Worm (Caenorhabditis elegans): ENCODE data around the gene F15D4.6.

Gene F15D4.6

DNA sequence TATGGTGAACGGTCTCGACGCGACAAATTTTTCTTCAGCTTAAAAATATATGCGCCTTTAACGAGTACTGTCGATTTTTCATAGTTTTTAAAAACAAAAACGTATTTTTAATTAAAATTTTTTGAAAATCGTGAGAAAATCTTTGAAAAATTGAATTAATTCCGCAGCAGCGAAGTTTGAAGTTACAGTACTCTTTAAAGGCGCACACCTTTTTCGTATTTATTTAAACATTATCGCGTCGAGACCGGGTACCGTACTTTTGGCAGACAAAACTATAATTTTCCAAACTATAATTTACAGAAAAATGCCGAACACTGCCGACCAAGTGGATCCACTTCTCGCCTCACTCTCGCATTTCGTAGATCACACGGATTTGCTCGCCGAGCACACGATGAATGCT lies 33.2 kb upstream of the F15D4.6 start, which contains the start of gene F15D4.2:
TSS of gene F15D4.2 (plus strand) at position 301 of the 400 bp plus-strand sequence.
- TF ChIP-seq ceh-82 (tag; optimal IDR thresholded peaks at IDR 0.05) (no peak), skn-1 (tag; optimal IDR thresholded peaks at IDR 0.05) (no peak), pqm-1 (tag; optimal IDR thresholded peaks at IDR 0.05) (no peak), R02D3.7 (tag; optimal IDR thresholded peaks at IDR 0.05) (no peak), lsy-12 (tag; optimal IDR thresholded peaks at IDR 0.05) (no peak), nhr-11 (tag; optimal IDR thresholded peaks at IDR 0.05) (no peak), daf-12 (tag; optimal IDR thresholded peaks at IDR 0.05) (no peak), fkh-10 (GFP tag; optimal IDR thresholded peaks at IDR 0.05) (no peak), mml-1 (tag; optimal IDR thresholded peaks at IDR 0.05) (no peak)

DNA sequence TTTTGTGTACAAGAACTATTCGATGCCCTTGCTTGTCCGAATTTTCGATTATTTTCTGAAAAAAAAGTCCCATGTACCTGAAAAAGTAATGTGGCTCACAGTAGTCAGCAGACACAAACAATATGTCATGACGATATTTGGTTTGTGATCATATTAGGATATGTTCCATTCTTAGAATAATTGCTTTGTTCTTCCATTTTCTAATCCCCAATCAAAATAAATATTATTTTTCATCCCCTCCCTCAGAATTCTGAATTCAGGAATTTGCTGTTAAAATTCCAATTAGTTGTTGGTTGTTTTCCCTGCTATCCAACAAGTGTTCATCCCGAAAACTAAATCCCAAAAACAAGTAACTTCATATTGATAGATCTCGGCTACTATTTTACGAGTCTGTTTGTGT lies 29.6 kb upstream of the F15D4.6 start:
- no peak for TF ChIP-seq ceh-82 (tag; optimal IDR thresholded peaks at IDR 0.05)
- TF ChIP-seq nhr-28 (tag; optimal IDR thresholded peaks at IDR 0.05): no peak
- TF ChIP-seq ztf-11 (tag; optimal IDR thresholded peaks at IDR 0.05): no peak
- TF ChIP-seq pha-4 (tag; optimal IDR thresholded peaks at IDR 0.05): no peak
- TF ChIP-seq fos-1 (tag; optimal IDR thresholded peaks at IDR 0.05): no peak
- no peak for TF ChIP-seq daf-12 (tag; optimal IDR thresholded peaks at IDR 0.05)
- no peak for TF ChIP-seq skn-1 (tag; optimal IDR thresholded peaks at IDR 0.05)
- no peak for TF ChIP-seq nhr-23 (tag; optimal IDR thresholded peaks at IDR 0.05)
- TF ChIP-seq R02D3.7 (tag; optimal IDR thresholded peaks at IDR 0.05): no peak
- no peak for TF ChIP-seq nhr-25 (tag; optimal IDR thresholded peaks at IDR 0.05)
- TF ChIP-seq ceh-16 (tag; optimal IDR thresholded peaks at IDR 0.05): no peak
- TF ChIP-seq mml-1 (tag; optimal IDR thresholded peaks at IDR 0.05): no peak
- no peak for TF ChIP-seq nhr-11 (tag; optimal IDR thresholded peaks at IDR 0.05)
- no peak for TF ChIP-seq nfya-1 (tag; optimal IDR thresholded peaks at IDR 0.05; ENCODE audit: insufficient read depth)
- no peak for TF ChIP-seq nhr-12 (tag; optimal IDR thresholded peaks at IDR 0.05)
- no peak for TF ChIP-seq ceh-9 (tag; optimal IDR thresholded peaks at IDR 0.05)
- no peak for TF ChIP-seq ama-1 (optimal IDR thresholded peaks at IDR 0.05)
- TF ChIP-seq elt-3 (tag; optimal IDR thresholded peaks at IDR 0.05): no peak
- TF ChIP-seq unc-39 (tag; optimal IDR thresholded peaks at IDR 0.05): no peak

DNA sequence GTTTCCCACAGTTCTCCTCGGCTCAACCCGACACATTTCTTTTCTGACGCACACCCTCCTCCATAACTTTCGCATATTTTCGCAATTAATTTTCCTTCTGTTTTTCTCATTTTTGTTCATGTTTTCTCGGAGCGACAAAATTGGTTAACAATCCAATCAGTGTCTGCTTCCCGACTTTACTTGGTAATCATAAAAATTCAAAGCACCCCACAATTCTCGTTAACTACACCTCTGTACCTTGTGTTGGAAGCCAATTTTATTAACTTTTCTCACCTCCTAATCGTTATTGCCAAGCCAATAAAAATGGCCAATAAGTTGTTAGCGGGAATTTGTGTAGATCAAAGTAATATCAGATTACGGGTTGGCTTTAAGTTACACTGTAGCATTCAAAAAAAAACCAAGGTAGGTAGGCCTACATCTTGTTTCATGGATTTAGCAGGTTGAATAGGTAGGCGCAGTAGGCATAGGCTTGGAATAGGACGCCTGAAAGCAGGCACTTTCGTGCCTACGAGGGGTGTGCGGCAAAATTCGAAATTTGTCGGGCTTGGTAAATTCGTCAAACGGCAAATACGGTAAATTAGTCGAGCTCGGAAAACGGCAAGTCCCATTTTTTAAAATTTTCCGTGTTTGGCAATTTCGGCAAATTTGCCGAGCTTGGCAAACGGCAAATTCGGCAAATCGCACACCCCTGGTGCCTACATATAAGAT lies 18.3 kb upstream of the F15D4.6 start:
- TF ChIP-seq nhr-11 (tag; optimal IDR thresholded peaks at IDR 0.05): peak; percentile 90
- TF ChIP-seq fkh-2 (tag; optimal IDR thresholded peaks at IDR 0.05): no peak

DNA sequence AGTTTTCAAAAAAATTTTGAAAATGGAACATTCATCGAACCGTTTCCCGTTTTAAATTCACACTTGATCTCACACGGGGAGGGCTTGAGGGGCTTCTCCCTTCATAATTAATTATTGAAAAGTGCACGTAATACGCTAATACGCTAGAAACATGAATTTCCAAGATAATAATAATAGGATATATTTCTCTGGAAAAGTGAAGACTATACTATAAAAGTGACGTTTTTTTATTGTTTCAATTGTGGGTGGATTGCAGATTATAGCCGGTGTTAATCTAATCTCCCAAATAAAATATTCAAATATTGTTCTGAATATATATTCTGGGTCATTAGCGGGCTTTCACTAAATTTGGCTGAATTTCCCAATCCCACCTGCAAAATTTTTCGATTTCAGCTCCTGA lies 15.3 kb upstream of the F15D4.6 start:
- no peak for TF ChIP-seq nhr-11 (tag; optimal IDR thresholded peaks at IDR 0.05)

DNA sequence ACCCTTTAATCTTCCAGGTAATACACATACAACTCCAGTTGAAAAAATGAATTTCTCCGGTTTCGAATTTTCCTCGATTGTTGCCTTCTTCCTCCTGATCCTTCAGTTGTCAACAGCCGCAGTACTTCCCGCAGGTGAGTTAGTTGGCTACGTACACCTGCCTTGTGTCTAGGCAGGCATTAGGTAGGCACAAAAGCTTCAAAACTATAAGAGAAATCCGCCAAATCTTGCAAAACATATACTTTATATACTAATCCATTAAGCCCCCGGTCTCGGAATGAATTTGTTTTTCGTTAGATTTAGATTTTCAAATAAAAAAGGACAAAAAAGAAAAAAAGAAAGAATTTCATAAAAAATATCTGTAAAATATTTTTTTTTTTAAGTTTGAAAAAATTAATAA lies 13.7 kb upstream of the F15D4.6 start, which contains the start of gene flp-16:
TSS of gene flp-16 (plus strand) at position 18 of the 400 bp plus-strand sequence.
- TF ChIP-seq nhr-11 (tag; optimal IDR thresholded peaks at IDR 0.05) (no peak), elt-3 (tag; optimal IDR thresholded peaks at IDR 0.05) (no peak)

DNA sequence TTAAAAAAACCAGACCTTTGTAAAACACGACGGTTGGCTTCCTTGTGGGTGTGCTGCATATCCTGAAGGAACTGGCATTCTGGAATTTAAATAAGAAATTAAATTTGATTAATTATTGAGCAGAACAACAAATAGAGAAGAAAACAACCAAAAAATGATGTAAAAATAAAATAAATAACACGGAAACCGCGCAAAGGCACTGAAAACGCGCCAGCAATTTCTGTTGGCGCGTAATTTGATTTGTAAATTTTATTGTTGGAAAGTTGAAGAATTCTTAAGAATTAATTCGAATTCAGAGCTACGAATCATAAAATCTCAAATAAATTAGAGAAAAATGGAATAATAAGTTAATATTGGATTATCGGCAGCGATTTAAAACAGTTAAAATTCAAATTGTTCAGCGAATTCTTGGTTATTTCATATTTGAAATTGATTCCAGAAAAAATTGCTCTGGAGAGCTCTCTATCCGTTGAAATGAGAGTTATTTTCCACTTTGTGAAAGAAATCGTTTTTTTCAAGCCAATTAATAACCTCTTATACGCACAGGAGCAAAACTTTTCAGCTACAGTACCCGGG lies 11.1 kb upstream of the F15D4.6 start, which contains the start of gene romo-1:
TSS of gene romo-1 (minus strand) at position 79 of the 576 bp plus-strand sequence.
- TF ChIP-seq daf-12 (tag; optimal IDR thresholded peaks at IDR 0.05): no peak
- TF ChIP-seq hmg-11 (tag; optimal IDR thresholded peaks at IDR 0.05): peak; percentile 53
- peak; percentile 26 for TF ChIP-seq skn-1 (tag; optimal IDR thresholded peaks at IDR 0.05)
- peak; percentile 77 for TF ChIP-seq lin-15B (tag; optimal IDR thresholded peaks at IDR 0.05)
- no peak for TF ChIP-seq elt-1 (tag; optimal IDR thresholded peaks at IDR 0.05)
- TF ChIP-seq jun-1 (tag; optimal IDR thresholded peaks at IDR 0.05): no peak
- TF ChIP-seq lin-39 (tag; optimal IDR thresholded peaks at IDR 0.05): peak; percentile 19
- TF ChIP-seq R02D3.7 (tag; optimal IDR thresholded peaks at IDR 0.05): peak; percentile 44
- peak; percentile 53 for TF ChIP-seq nhr-25 (tag; optimal IDR thresholded peaks at IDR 0.05)
- peak; percentile 77 for TF ChIP-seq nhr-23 (tag; optimal IDR thresholded peaks at IDR 0.05)
- TF ChIP-seq nhr-43 (tag; optimal IDR thresholded peaks at IDR 0.05; ENCODE audit: poor library complexity, severe bottlenecking): peak; percentile 59
- TF ChIP-seq pha-4 (tag; optimal IDR thresholded peaks at IDR 0.05): peak; percentile 90
- TF ChIP-seq snpc-4 (tag; optimal IDR thresholded peaks at IDR 0.05): peak; percentile 91
- TF ChIP-seq unc-62 (GFP tag; optimal IDR thresholded peaks at IDR 0.05): no peak
- TF ChIP-seq elt-2 (tag; optimal IDR thresholded peaks at IDR 0.05): peak; percentile 35
- peak; percentile 42 for TF ChIP-seq tbx-2 (tag; optimal IDR thresholded peaks at IDR 0.05)
- TF ChIP-seq egl-5 (tag; optimal IDR thresholded peaks at IDR 0.05): peak; percentile 52
- TF ChIP-seq nfya-1 (tag; optimal IDR thresholded peaks at IDR 0.05; ENCODE audit: insufficient read depth): peak; percentile 84
